Worm (Caenorhabditis elegans): ENCODE results near the gene sre-12.

The sre-12 gene

ce11 chrV:6979019-6979418 is at the start of gene sre-12:
Gene sre-12, minus strand, starts transcription at chrV:6979119.
- TF ChIP-seq efl-1 (GFP tag; optimal IDR thresholded peaks at IDR 0.05) (no peak), ztf-25 (GFP tag; IDR thresholded peaks at IDR 0.05) (no peak), ztf-18 (tag; optimal IDR thresholded peaks at IDR 0.05) (no peak), lsy-27 (tag; optimal IDR thresholded peaks at IDR 0.05; ENCODE audit: borderline replicate concordance, insufficient read depth) (no peak), madf-10 (tag; optimal IDR thresholded peaks at IDR 0.05) (no peak), snpc-3.4 (tag; optimal IDR thresholded peaks at IDR 0.05) (no peak)

DNA sequence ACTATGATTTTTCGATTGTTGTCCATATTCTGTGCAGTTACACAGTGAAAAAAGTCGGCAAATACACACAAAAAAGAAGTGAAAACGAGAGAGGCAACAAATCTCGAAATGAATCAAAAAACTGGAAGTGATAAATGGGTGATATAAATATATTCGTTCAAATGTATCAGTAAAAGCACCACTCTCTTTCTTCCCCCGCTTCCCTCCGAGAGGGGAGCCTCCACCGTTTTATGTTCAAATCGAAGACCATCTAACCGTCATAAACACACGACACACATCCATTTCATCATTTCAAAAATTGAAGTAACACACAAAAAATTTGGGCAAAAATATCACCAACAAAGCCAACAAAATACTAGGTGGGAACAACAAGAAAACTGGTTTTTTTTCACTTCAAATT is 48.1 kb upstream of the sre-12 start, which contains the start of gene F20A1.6:
Gene F20A1.6, minus strand, starts transcription at position 101 of the 400 bp plus-strand sequence.
- no peak for TF ChIP-seq B0261.1 (tag; optimal IDR thresholded peaks at IDR 0.05)
- TF ChIP-seq repo-1 (tag; optimal IDR thresholded peaks at IDR 0.05): no peak
- no peak for TF ChIP-seq zfh-2 (GFP tag; conservative IDR thresholded peaks at IDR 0.05)
- TF ChIP-seq ceh-91 (GFP tag; IDR thresholded peaks at IDR 0.05): no peak
- TF ChIP-seq hlh-26 (GFP tag; conservative IDR thresholded peaks at IDR 0.05): no peak
- no peak for TF ChIP-seq F23B12.7 (tag; optimal IDR thresholded peaks at IDR 0.05; ENCODE audit: insufficient read depth)

- TF ChIP-seq ztf-22 (GFP tag; optimal IDR thresholded peaks at IDR 0.05) (no peak), die-1 (tag; optimal IDR thresholded peaks at IDR 0.05) (no peak), attf-3 (GFP tag; conservative IDR thresholded peaks at IDR 0.05) (no peak), snpc-4 (GFP tag; optimal IDR thresholded peaks at IDR 0.05) (no peak), snpc-4 (tag; optimal IDR thresholded peaks at IDR 0.05) (no peak), nhr-27 (tag; optimal IDR thresholded peaks at IDR 0.05) (no peak), B0019.2 (GFP tag; conservative IDR thresholded peaks at IDR 0.05) (no peak), nhr-80 (tag; optimal IDR thresholded peaks at IDR 0.05) (no peak), bed-1 (GFP tag; IDR thresholded peaks at IDR 0.05) (no peak), ztf-25 (GFP tag; IDR thresholded peaks at IDR 0.05) (no peak), nfya-2 (GFP tag; IDR thresholded peaks at IDR 0.05) (no peak), snpc-3.4 (tag; optimal IDR thresholded peaks at IDR 0.05) (no peak), lin-54 (GFP tag; optimal IDR thresholded peaks at IDR 0.05) (no peak), akir-1 (GFP tag; optimal IDR thresholded peaks at IDR 0.05) (no peak), ztf-28 (GFP tag; IDR thresholded peaks at IDR 0.05) (no peak), gei-17 (GFP tag; optimal IDR thresholded peaks at IDR 0.05) (no peak), cebp-2 (GFP tag; IDR thresholded peaks at IDR 0.05) (no peak), ztf-6 (GFP tag; IDR thresholded peaks at IDR 0.05) (no peak), repo-1 (tag; optimal IDR thresholded peaks at IDR 0.05) (no peak), sptf-2 (GFP tag; optimal IDR thresholded peaks at IDR 0.05) (no peak)
These were observed 44.1 kb upstream of the sre-12 start for ce11 chrV:7022981-7023380.

DNA sequence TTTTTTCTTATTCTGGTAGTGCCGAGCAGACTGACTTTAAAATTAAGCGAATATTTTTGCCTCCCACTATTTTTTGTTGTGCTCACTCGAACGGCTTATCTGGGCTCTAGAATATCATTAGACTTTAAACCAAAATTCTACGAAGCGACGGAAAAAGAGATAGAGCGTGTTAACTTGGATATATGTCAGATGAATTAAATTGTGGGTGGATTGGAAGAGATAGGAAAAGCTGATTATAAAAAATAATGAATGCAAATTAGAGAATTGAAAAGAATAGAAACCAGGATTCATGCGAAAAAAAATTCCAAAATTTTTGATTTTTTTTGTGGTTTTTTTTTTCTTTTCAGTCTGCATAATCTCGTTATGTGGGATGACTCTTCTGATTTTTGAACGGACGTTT is 42.9 kb upstream of the sre-12 start, which contains the start of gene F20A1.4:
Gene F20A1.4, minus strand, starts transcription at position 101 of the 400 bp plus-strand sequence.
- no peak for TF ChIP-seq xnd-1 (tag; optimal IDR thresholded peaks at IDR 0.05)
- TF ChIP-seq nhr-90 (tag; optimal IDR thresholded peaks at IDR 0.05): no peak
- TF ChIP-seq mcd-1 (GFP tag; IDR thresholded peaks at IDR 0.05): no peak
- no peak for TF ChIP-seq F52B5.7 (tag; optimal IDR thresholded peaks at IDR 0.05)
- no peak for TF ChIP-seq hmg-20 (GFP tag; IDR thresholded peaks at IDR 0.05)
- no peak for TF ChIP-seq sea-2 (GFP tag; IDR thresholded peaks at IDR 0.05)
- no peak for TF ChIP-seq nfya-1 (tag; optimal IDR thresholded peaks at IDR 0.05; ENCODE audit: borderline replicate concordance, insufficient read depth)
- TF ChIP-seq F33H1.4 (GFP tag; IDR thresholded peaks at IDR 0.05): no peak
- no peak for TF ChIP-seq zim-3 (tag; optimal IDR thresholded peaks at IDR 0.05)
- no peak for TF ChIP-seq madf-10 (tag; optimal IDR thresholded peaks at IDR 0.05)
- TF ChIP-seq nhr-80 (tag; optimal IDR thresholded peaks at IDR 0.05): no peak
- TF ChIP-seq C06A6.2 (GFP tag; conservative IDR thresholded peaks at IDR 0.05): no peak
- TF ChIP-seq unc-130 (GFP tag; optimal IDR thresholded peaks at IDR 0.05): no peak
- no peak for TF ChIP-seq ets-4 (GFP tag; optimal IDR thresholded peaks at IDR 0.05)
- TF ChIP-seq let-607 (tag; optimal IDR thresholded peaks at IDR 0.05): no peak
- no peak for TF ChIP-seq lin-26 (GFP tag; IDR thresholded peaks at IDR 0.05)
